Fruit fly (Drosophila melanogaster) S2 (cell line): ENCODE results near the gene ImpE2.

Experiments used
- CG8478 ChIP-seq: fragments of >200 bp; optimal IDR thresholded peaks from 2 replicates; lab custom pipeline; 2018
- CTCF ChIP-seq, 2 experiments: fragments of >200 bp; optimal IDR thresholded peaks; 2 replicates each; lab custom pipeline; 2018

dm6 chr3L:3466200-3466599 is 46.3 kb downstream of the ImpE2 start, which contains the start of gene CycJ:
- TF ChIP-seq CG8478 (lab: Kevin White, UChicago) (no peak), CTCF (optimal IDR thresholded peaks at IDR 0.05; lab: Kevin White, UChicago) (no peak)
